Fruit fly (Drosophila melanogaster) whole organism: ENCODE measurements around the gene CG42766.

Source experiments
- Dll ChIP-seq: fragments of >200 bp; optimal IDR thresholded peaks from 2 replicates; lab custom pipeline; 2017
- EcR ChIP-seq, 2 experiments: fragments of >200 bp; optimal IDR thresholded peaks; 2 replicates each; lab custom pipeline; 2017; ENCODE audit warnings: missing biosample characterization in 2 of 2, missing genetic modification characterization in 2 of 2, missing genetic modification reagents in 2 of 2
- psq ChIP-seq: fragments of >200 bp; optimal IDR thresholded peaks from 2 replicates; lab custom pipeline; 2017

DNA sequence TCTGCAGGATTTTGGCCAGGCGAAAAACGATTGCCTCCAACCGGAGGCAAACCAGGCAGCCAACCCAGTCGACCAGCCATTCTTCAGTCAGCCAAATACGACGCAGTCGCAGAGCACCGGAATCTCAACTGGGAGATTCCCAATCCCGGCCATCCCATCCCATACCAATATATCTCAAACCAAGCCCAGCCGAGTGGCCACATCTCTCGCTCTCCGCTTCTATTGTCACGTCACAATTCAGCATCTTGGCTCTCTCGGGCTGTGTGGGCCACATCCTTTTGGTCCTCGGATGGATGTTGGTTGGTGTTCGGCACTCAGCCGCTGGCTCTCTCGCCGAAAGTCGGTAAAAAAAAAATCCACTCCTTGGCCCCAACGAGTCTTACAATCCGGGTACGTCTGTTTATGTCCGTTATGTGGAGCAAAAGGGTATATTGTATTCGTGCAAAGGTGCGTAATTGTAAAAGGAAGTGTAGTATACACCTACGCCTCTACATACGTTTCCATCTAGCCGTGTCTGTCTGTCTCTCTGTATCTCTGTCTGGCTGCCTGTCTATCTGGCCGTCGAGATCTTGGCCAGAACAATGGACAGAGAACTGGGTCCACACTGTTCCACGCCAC, 3.4 kb upstream of the CG42766 start, which contains the start of gene mmd:
- no peak for TF ChIP-seq EcR (GFP tag; optimal IDR thresholded peaks at IDR 0.05; lab: Kevin White, UChicago)
- no peak for TF ChIP-seq Dll (lab: Kevin White, UChicago)
- no peak for TF ChIP-seq psq (lab: Kevin White, UChicago)
